Worm (Caenorhabditis elegans): Measurements from ENCODE around the gene F44F4.15.

- TF ChIP-seq M03D4.4 (tag; optimal IDR thresholded peaks at IDR 0.05), result no peak
- TF ChIP-seq mep-1 (tag; optimal IDR thresholded peaks at IDR 0.05), result no peak
- no peak for TF ChIP-seq nhr-76 (tag; optimal IDR thresholded peaks at IDR 0.05)
Measured at ce11 chrII:10932305-10932704, 17.8 kb downstream of the F44F4.15 start.

Measured in whole organism, mixed stage, embryonic.